Fruit fly (Drosophila melanogaster) Kc167 (cell line): ENCODE measurements around the gene CtsF.

Experiments used
- Myc ChIP-seq: fragments of >200 bp; optimal IDR thresholded peaks from 2 replicates; lab custom pipeline; 2017; ENCODE audit warnings: missing external identifiers
- Sin3A ChIP-seq: fragments of >200 bp; optimal IDR thresholded peaks from 2 replicates; lab custom pipeline; 2018; ENCODE audit warnings: missing external identifiers

DNA sequence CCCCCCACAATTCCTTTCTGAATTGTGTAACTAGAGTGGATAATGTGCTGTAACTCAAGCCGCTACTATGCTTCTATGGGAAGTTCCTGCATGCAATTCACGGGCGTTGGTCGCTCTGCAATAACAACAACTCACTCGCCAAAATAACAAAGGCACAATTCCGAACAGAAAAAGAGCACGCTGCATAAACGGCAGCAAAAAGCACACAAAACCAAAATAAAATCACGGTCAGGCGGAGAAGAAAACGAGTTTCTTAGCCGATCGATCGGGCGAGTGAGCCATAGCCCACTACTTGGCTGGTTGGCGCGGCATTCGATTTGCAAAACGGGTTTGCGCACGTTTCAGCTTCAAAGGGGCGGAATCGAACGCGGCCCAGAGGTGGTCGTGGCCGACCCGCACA lies 38.2 kb downstream of the CtsF start:
- TF ChIP-seq Sin3A, result no peak
- TF ChIP-seq Myc, result no peak
